Fruit fly (Drosophila melanogaster) whole organism, pupa: Measurements from ENCODE around the gene eIF4E6.

Experiments
- CG10348 ChIP-seq: fragments of 200-800 bp; sonication (Bioruptor generic); IDR thresholded peaks from 2 replicates; pipeline ENCODE4 v1.3.6; 2022; ENCODE audit warnings: missing biosample characterization, missing genetic modification characterization
- CG12605 ChIP-seq: fragments of 200-800 bp; sonication (Bioruptor generic); IDR thresholded peaks from 2 replicates; pipeline ENCODE4 v1.3.6; 2022; ENCODE audit warnings: missing biosample characterization, missing genetic modification characterization
- CG14655 ChIP-seq: fragments of 200-800 bp; sonication (Bioruptor generic); optimal IDR thresholded peaks from 3 replicates; lab custom pipeline; 2017; ENCODE audit warnings: mild to moderate bottlenecking, missing biosample characterization, missing genetic modification reagents, missing genetic modification characterization
- CG15710 ChIP-seq: fragments of 200-800 bp; sonication (Bioruptor generic); optimal IDR thresholded peaks from 2 replicates; lab custom pipeline; 2018; ENCODE audit warnings: missing biosample characterization, mild to moderate bottlenecking, missing genetic modification characterization, moderate library complexity
- CG17806 ChIP-seq: fragments of 200-800 bp; sonication (Bioruptor generic); optimal IDR thresholded peaks from 2 replicates; lab custom pipeline; 2018; ENCODE audit warnings: missing biosample characterization, mild to moderate bottlenecking, missing genetic modification characterization, moderate library complexity
- CG34367 ChIP-seq: fragments of 200-800 bp; sonication (Bioruptor generic); optimal IDR thresholded peaks from 2 replicates; lab custom pipeline; 2018; ENCODE audit warnings: missing biosample characterization, mild to moderate bottlenecking, missing genetic modification characterization
- CG4496 ChIP-seq: fragments of 200-800 bp; sonication (Bioruptor generic); IDR thresholded peaks from 3 replicates; pipeline ENCODE4 v1.3.6; 2022; ENCODE audit warnings: missing biosample characterization, missing genetic modification characterization
- EcR ChIP-seq: fragments of 200-800 bp; sonication (Bioruptor generic); optimal IDR thresholded peaks from 3 replicates; lab custom pipeline; 2019; ENCODE audit warnings: missing biosample characterization, missing genetic modification characterization, mild to moderate bottlenecking, moderate library complexity, missing genetic modification reagents
- Pif1A ChIP-seq: fragments of 200-800 bp; sonication (Bioruptor generic); optimal IDR thresholded peaks from 3 replicates; lab custom pipeline; 2016; ENCODE audit warnings: missing biosample characterization, missing genetic modification characterization
- Snoo ChIP-seq: fragments of 200-800 bp; sonication (Bioruptor generic); optimal IDR thresholded peaks from 3 replicates; lab custom pipeline; 2017; ENCODE audit warnings: missing biosample characterization, mild to moderate bottlenecking, missing genetic modification characterization, inconsistent platforms
- fd96Ca ChIP-seq: fragments of 200-800 bp; sonication (Bioruptor generic); IDR thresholded peaks from 3 replicates; pipeline ENCODE4 v1.3.6; 2022; ENCODE audit warnings: missing biosample characterization, missing genetic modification characterization
- gl ChIP-seq: fragments of 200-800 bp; sonication (Bioruptor generic); optimal IDR thresholded peaks from 2 replicates; lab custom pipeline; 2018; ENCODE audit warnings: missing biosample characterization, mild to moderate bottlenecking, missing genetic modification characterization
- rn ChIP-seq: fragments of 200-800 bp; sonication (Bioruptor generic); IDR thresholded peaks from 2 replicates; pipeline ENCODE4 v1.3.6; 2022; ENCODE audit warnings: missing biosample characterization, missing genetic modification characterization

- TF ChIP-seq EcR, result no peak
- TF ChIP-seq CG14655 (GFP tag; lab: Kevin White, UChicago), result no peak
- TF ChIP-seq fd96Ca (GFP tag; lab: Robert Waterston, UW), result no peak
- no peak for TF ChIP-seq CG17806
- no peak for TF ChIP-seq Pif1A (GFP tag; lab: Kevin White, UChicago)
- no peak for TF ChIP-seq rn (GFP tag; lab: Robert Waterston, UW)
- TF ChIP-seq CG4496 (GFP tag; lab: Robert Waterston, UW), result no peak
- no peak for TF ChIP-seq Snoo
- no peak for TF ChIP-seq CG34367 (tag; lab: Kevin White, UChicago)
- no peak for TF ChIP-seq CG12605 (GFP tag; lab: Robert Waterston, UW)
- no peak for TF ChIP-seq CG10348 (GFP tag; lab: Robert Waterston, UW)
- no peak for TF ChIP-seq CG15710 (tag; lab: Kevin White, UChicago)
- no peak for TF ChIP-seq gl (tag; lab: Kevin White, UChicago)
These were observed 36.3 kb downstream of the eIF4E6 start for dm6 chr3R:28990695-28991094.
